Worm (Caenorhabditis elegans): ENCODE results near the gene cyb-1.

The cyb-1 gene

DNA sequence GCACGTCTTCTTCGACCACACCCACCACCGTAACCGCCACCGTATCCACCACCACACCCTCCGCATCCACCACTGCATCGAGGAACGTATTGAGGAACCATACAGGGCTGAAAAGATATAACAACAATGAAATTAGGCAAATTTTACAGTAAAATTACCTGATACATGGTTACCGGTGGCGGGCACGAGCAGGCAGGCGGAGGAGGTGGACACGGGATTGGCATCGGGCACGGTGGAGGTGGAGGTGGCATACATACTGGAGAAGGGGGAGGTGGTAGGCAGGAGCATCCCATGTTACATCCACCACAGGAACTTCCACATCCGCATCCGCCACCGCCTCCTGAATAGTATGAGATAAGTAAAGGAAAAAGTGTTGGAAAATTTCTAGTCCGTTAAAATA is 36.5 kb upstream of the cyb-1 start:
- no peak for TF ChIP-seq madf-5 (GFP tag; IDR thresholded peaks at IDR 0.05)
- no peak for TF ChIP-seq Y48G9A.11 (GFP tag; IDR thresholded peaks at IDR 0.05)
- no peak for TF ChIP-seq pha-4 (GFP tag; IDR thresholded peaks at IDR 0.05)
- no peak for TF ChIP-seq pha-4 (tag; optimal IDR thresholded peaks at IDR 0.05)
- TF ChIP-seq snpc-4 (tag; optimal IDR thresholded peaks at IDR 0.05), result no peak
- no peak for TF ChIP-seq nhr-6 (tag; optimal IDR thresholded peaks at IDR 0.05)
- no peak for TF ChIP-seq hmg-1.1 (GFP tag; IDR thresholded peaks at IDR 0.05)
- TF ChIP-seq spr-3 (GFP tag; optimal IDR thresholded peaks at IDR 0.05), result no peak
- no peak for TF ChIP-seq lir-3 (tag; optimal IDR thresholded peaks at IDR 0.05)
- no peak for TF ChIP-seq ceh-62 (tag; optimal IDR thresholded peaks at IDR 0.05)
- peak; percentile 68 for TF ChIP-seq set-16 (GFP tag; IDR thresholded peaks at IDR 0.05)
- 0 out of 2 replicates have a peak, but pooled peaks have one; percentile 55 for TF ChIP-seq dmd-8 (GFP tag; IDR thresholded peaks at IDR 0.05)
- TF ChIP-seq dmd-6 (GFP tag; IDR thresholded peaks at IDR 0.05), result no peak
- TF ChIP-seq unc-62 (GFP tag; optimal IDR thresholded peaks at IDR 0.05 in 1 of 2), result peak in 1 of 2 experiments; percentile 17
- TF ChIP-seq unc-62 (tag; optimal IDR thresholded peaks at IDR 0.05), result no peak
- 0 out of 2 replicates have a peak, but pooled peaks have one; percentile 39 for TF ChIP-seq lim-7 (GFP tag; IDR thresholded peaks at IDR 0.05)
- no peak for TF ChIP-seq spr-1 (tag; optimal IDR thresholded peaks at IDR 0.05)
- TF ChIP-seq snpc-1.2 (GFP tag; IDR thresholded peaks at IDR 0.05), result no peak

DNA sequence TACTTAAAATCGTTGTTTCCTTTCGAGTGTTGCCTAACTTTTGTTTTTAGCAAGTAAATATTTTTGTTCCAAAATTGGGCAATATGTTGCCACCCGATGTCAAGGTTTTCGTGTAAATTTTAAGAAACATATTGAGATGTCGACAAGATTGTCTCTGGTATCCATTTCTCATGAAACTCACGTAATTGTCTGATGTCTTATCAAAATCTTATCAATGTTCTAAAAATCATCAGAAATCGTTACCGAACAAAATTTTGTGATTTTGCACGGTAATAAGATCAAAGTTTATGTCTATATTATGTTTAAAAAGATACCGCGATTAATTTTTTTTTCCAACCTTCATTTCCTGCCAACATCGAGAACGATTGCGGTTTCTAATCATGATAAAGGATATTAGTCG is 36.0 kb upstream of the cyb-1 start:
- TF ChIP-seq aha-1 (tag) (peak; percentile 86), dve-1 (tag; optimal IDR thresholded peaks at IDR 0.05; ENCODE audit: insufficient read depth) (peak; percentile 18), T20F7.1 (GFP tag; optimal IDR thresholded peaks at IDR 0.05) (peak; percentile 51), hlh-30 (tag; optimal IDR thresholded peaks at IDR 0.05; ENCODE audit: insufficient read depth) (no peak), dmd-6 (GFP tag; IDR thresholded peaks at IDR 0.05) (peak; percentile 20; the same call in 1 of the 2 replicates)

DNA sequence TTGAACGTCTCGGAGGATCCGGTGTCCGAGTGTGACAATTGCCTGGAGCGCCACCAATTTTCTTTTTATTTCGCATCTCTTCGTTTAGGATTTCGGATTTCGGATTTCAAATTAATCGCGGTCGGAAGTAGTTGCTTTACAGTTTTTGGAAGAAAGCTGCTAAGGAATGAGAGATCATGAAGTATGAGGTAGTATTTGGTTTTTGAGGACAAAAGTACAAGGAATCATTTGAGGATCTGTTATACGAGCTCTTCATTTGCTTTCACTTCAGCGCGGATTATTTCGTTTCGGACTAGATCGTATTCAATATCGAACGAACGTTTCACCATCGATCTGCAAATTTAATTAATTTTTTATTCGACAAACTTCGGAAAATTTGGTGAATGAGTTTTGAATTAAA is 35.4 kb upstream of the cyb-1 start, which contains the start of gene R102.11:
Gene R102.11 (minus strand): TSS at position 101 of the 400 bp plus-strand sequence.
- no peak for TF ChIP-seq ZK337.2 (GFP tag; IDR thresholded peaks at IDR 0.05)
- no peak for TF ChIP-seq attf-4 (tag; optimal IDR thresholded peaks at IDR 0.05)
- TF ChIP-seq lir-3 (tag; optimal IDR thresholded peaks at IDR 0.05), result no peak
- no peak for TF ChIP-seq zip-11 (GFP tag; IDR thresholded peaks at IDR 0.05)
- no peak for TF ChIP-seq mdt-29 (GFP tag; IDR thresholded peaks at IDR 0.05)
- TF ChIP-seq F37D6.2 (tag; optimal IDR thresholded peaks at IDR 0.05), result no peak

DNA sequence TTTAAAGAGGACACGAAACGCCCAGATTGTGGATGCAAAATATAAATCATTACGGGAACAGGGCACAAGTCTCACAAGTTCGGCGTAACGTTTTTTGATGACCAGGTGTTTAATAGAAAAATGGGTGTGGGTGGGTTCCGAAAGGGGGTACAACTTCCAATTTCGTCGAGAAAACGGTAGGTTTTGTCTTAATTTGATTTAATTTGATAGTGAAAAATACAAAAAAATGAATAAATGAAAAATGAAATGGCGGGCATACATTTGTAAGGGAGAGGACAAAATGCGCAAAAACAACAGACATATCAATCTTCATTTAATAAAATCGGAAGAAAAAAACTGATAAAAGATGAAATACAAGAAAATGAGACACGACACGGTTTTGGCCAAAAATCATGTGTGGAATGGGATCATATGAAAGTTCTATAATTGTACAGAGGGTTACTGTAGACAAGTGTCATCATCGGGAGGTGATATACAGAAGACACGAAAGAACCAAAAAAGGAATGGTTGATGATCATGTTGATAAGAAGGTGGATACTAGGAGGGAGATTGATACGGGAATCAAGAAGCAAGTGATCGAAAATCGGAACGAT is 33.1 kb upstream of the cyb-1 start:
- TF ChIP-seq hlh-30 (tag; optimal IDR thresholded peaks at IDR 0.05; ENCODE audit: insufficient read depth) (peak; percentile 69), nhr-28 (tag; optimal IDR thresholded peaks at IDR 0.05) (peak; percentile 60), unc-62 (GFP tag; optimal IDR thresholded peaks at IDR 0.05 in 1 of 2) (peak in 1 of 2 experiments; percentile 58), unc-62 (tag; optimal IDR thresholded peaks at IDR 0.05) (no peak), mxl-2 (GFP tag; conservative IDR thresholded peaks at IDR 0.05) (no peak), mdl-1 (tag; optimal IDR thresholded peaks at IDR 0.05) (peak in 1 of 2 experiments; percentile 55), ceh-20 (GFP tag; IDR thresholded peaks at IDR 0.05) (0 out of 2 replicates have a peak, but pooled peaks have one; percentile 57), madf-9 (GFP tag; conservative IDR thresholded peaks at IDR 0.05) (no peak), nhr-48 (tag; optimal IDR thresholded peaks at IDR 0.05) (peak; percentile 4), hlh-11 (tag; optimal IDR thresholded peaks at IDR 0.05) (peak; percentile 62)

DNA sequence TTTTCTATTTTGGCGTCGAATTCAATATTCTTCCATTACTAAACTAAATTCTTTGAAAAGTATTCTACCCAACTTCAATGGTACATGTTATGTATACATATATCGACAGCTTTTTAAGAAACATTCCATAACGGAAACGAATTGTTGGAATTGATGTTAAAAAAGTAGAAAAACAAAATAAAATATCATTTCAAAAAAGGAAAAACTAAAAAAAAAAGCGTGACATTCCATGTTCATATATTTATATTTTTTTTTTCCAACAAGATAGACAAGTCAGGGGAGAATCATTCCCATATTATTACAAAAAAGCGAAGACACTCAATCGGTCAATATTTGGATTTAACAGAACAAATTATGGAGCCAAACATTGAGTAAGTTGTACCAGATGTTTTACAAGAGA is 29.8 kb upstream of the cyb-1 start, which contains the start of gene R102.10:
Gene R102.10 (plus strand): TSS at position 301 of the 400 bp plus-strand sequence.
- TF ChIP-seq daf-12 (tag; optimal IDR thresholded peaks at IDR 0.05) (no peak), ZK337.2 (GFP tag; IDR thresholded peaks at IDR 0.05) (no peak), rbr-2 (tag; optimal IDR thresholded peaks at IDR 0.05) (no peak), egl-27 (tag; optimal IDR thresholded peaks at IDR 0.05) (no peak), cey-2 (tag; optimal IDR thresholded peaks at IDR 0.05; ENCODE audit: borderline replicate concordance, insufficient read depth) (no peak), gei-8 (GFP tag; optimal IDR thresholded peaks at IDR 0.05) (no peak), lsy-2 (tag; optimal IDR thresholded peaks at IDR 0.05) (no peak), ces-1 (GFP tag; optimal IDR thresholded peaks at IDR 0.05) (no peak), mdl-1 (tag; optimal IDR thresholded peaks at IDR 0.05) (no peak), nhr-41 (GFP tag; IDR thresholded peaks at IDR 0.05) (no peak)

Data from whole organism, L4 larva.